Worm (Caenorhabditis elegans): ENCODE measurements around the gene fbxc-33.

The fbxc-33 gene

ce11 chrII:915780-916179 lies 2.3 kb downstream of the fbxc-33 start, which contains the start of gene fbxc-29:
Gene fbxc-29, plus strand, starts transcription at chrII:916080.
- TF ChIP-seq hmg-4 (GFP tag; optimal IDR thresholded peaks at IDR 0.05) = no peak
- no peak for TF ChIP-seq flt-1 (GFP tag; IDR thresholded peaks at IDR 0.05)
- no peak for TF ChIP-seq B0310.2 (tag; optimal IDR thresholded peaks at IDR 0.05)
- TF ChIP-seq aly-1 (tag; optimal IDR thresholded peaks at IDR 0.05) = no peak
- no peak for TF ChIP-seq scrt-1 (GFP tag; IDR thresholded peaks at IDR 0.05)
- TF ChIP-seq pes-1 (GFP tag; IDR thresholded peaks at IDR 0.05) = no peak
- TF ChIP-seq tbx-11 (GFP tag; IDR thresholded peaks at IDR 0.05) = no peak
- TF ChIP-seq ceh-36 (tag; optimal IDR thresholded peaks at IDR 0.05) = no peak
- no peak for TF ChIP-seq ets-7 (tag; optimal IDR thresholded peaks at IDR 0.05)
- no peak for TF ChIP-seq hmbx-1 (tag; optimal IDR thresholded peaks at IDR 0.05)
- TF ChIP-seq tbx-37 (GFP tag; conservative IDR thresholded peaks at IDR 0.05) = no peak
- TF ChIP-seq ceh-13 (GFP tag; optimal IDR thresholded peaks at IDR 0.05) = no peak
- TF ChIP-seq ama-1 (optimal IDR thresholded peaks at IDR 0.05) = no peak
- no peak for TF ChIP-seq tra-4 (tag; optimal IDR thresholded peaks at IDR 0.05)
- no peak for TF ChIP-seq hnd-1 (tag; optimal IDR thresholded peaks at IDR 0.05)
- no peak for TF ChIP-seq F13C5.2 (tag; optimal IDR thresholded peaks at IDR 0.05)
- no peak for TF ChIP-seq sea-1 (GFP tag; conservative IDR thresholded peaks at IDR 0.05)

ce11 chrII:917324-917723 lies 3.9 kb downstream of the fbxc-33 start, which contains the start of gene fbxc-30:
Gene fbxc-30, plus strand, starts transcription at chrII:917624.
- TF ChIP-seq ets-7 (tag; optimal IDR thresholded peaks at IDR 0.05) (no peak), tra-4 (tag; optimal IDR thresholded peaks at IDR 0.05) (no peak), tbx-37 (GFP tag; conservative IDR thresholded peaks at IDR 0.05) (no peak), hmbx-1 (tag; optimal IDR thresholded peaks at IDR 0.05) (no peak), ama-1 (optimal IDR thresholded peaks at IDR 0.05) (no peak), B0310.2 (tag; optimal IDR thresholded peaks at IDR 0.05) (no peak), pes-1 (GFP tag; IDR thresholded peaks at IDR 0.05) (no peak), flt-1 (GFP tag; IDR thresholded peaks at IDR 0.05) (no peak), aly-1 (tag; optimal IDR thresholded peaks at IDR 0.05) (no peak), hnd-1 (tag; optimal IDR thresholded peaks at IDR 0.05) (no peak), sea-1 (GFP tag; conservative IDR thresholded peaks at IDR 0.05) (no peak), tbx-11 (GFP tag; IDR thresholded peaks at IDR 0.05) (no peak), hmg-4 (GFP tag; optimal IDR thresholded peaks at IDR 0.05) (no peak), ceh-36 (tag; optimal IDR thresholded peaks at IDR 0.05) (no peak), scrt-1 (GFP tag; IDR thresholded peaks at IDR 0.05) (no peak), ceh-13 (GFP tag; optimal IDR thresholded peaks at IDR 0.05) (no peak)

- TF ChIP-seq pes-1 (GFP tag; IDR thresholded peaks at IDR 0.05) (no peak), tbx-37 (GFP tag; conservative IDR thresholded peaks at IDR 0.05) (no peak), flt-1 (GFP tag; IDR thresholded peaks at IDR 0.05) (no peak), tra-4 (tag; optimal IDR thresholded peaks at IDR 0.05) (no peak), F13C5.2 (tag; optimal IDR thresholded peaks at IDR 0.05) (no peak), scrt-1 (GFP tag; IDR thresholded peaks at IDR 0.05) (no peak), tbx-11 (GFP tag; IDR thresholded peaks at IDR 0.05) (no peak), ama-1 (optimal IDR thresholded peaks at IDR 0.05) (no peak), sea-1 (GFP tag; conservative IDR thresholded peaks at IDR 0.05) (no peak)
Measured at ce11 chrII:920326-920725, 6.9 kb downstream of the fbxc-33 start.

ce11 chrII:922778-923177 lies 9.3 kb downstream of the fbxc-33 start:
- TF ChIP-seq sea-1 (GFP tag; conservative IDR thresholded peaks at IDR 0.05) (no peak), ceh-13 (GFP tag; optimal IDR thresholded peaks at IDR 0.05) (no peak), ceh-36 (tag; optimal IDR thresholded peaks at IDR 0.05) (no peak), ets-7 (tag; optimal IDR thresholded peaks at IDR 0.05) (no peak), hnd-1 (tag; optimal IDR thresholded peaks at IDR 0.05) (no peak), tra-4 (tag; optimal IDR thresholded peaks at IDR 0.05) (no peak), B0310.2 (tag; optimal IDR thresholded peaks at IDR 0.05) (no peak), scrt-1 (GFP tag; IDR thresholded peaks at IDR 0.05) (no peak), tbx-11 (GFP tag; IDR thresholded peaks at IDR 0.05) (no peak), hmg-4 (GFP tag; optimal IDR thresholded peaks at IDR 0.05) (no peak), tbx-37 (GFP tag; conservative IDR thresholded peaks at IDR 0.05) (no peak), flt-1 (GFP tag; IDR thresholded peaks at IDR 0.05) (no peak), aly-1 (tag; optimal IDR thresholded peaks at IDR 0.05) (no peak), hmbx-1 (tag; optimal IDR thresholded peaks at IDR 0.05) (no peak), pes-1 (GFP tag; IDR thresholded peaks at IDR 0.05) (no peak), F13C5.2 (tag; optimal IDR thresholded peaks at IDR 0.05) (no peak), ama-1 (optimal IDR thresholded peaks at IDR 0.05) (no peak)

ce11 chrII:923521-923920 lies 10.0 kb downstream of the fbxc-33 start, which contains the start of gene fbxc-28:
Gene fbxc-28, plus strand, starts transcription at chrII:923821.
- TF ChIP-seq F13C5.2 (tag; optimal IDR thresholded peaks at IDR 0.05) (no peak), hmbx-1 (tag; optimal IDR thresholded peaks at IDR 0.05) (no peak), ceh-13 (GFP tag; optimal IDR thresholded peaks at IDR 0.05) (no peak), pes-1 (GFP tag; IDR thresholded peaks at IDR 0.05) (no peak), tbx-11 (GFP tag; IDR thresholded peaks at IDR 0.05) (no peak), ets-7 (tag; optimal IDR thresholded peaks at IDR 0.05) (no peak), tbx-37 (GFP tag; conservative IDR thresholded peaks at IDR 0.05) (no peak), aly-1 (tag; optimal IDR thresholded peaks at IDR 0.05) (no peak), B0310.2 (tag; optimal IDR thresholded peaks at IDR 0.05) (no peak), ceh-36 (tag; optimal IDR thresholded peaks at IDR 0.05) (no peak), scrt-1 (GFP tag; IDR thresholded peaks at IDR 0.05) (no peak), tra-4 (tag; optimal IDR thresholded peaks at IDR 0.05) (no peak), sea-1 (GFP tag; conservative IDR thresholded peaks at IDR 0.05) (no peak), hnd-1 (tag; optimal IDR thresholded peaks at IDR 0.05) (no peak), ama-1 (optimal IDR thresholded peaks at IDR 0.05) (no peak), hmg-4 (GFP tag; optimal IDR thresholded peaks at IDR 0.05) (no peak), flt-1 (GFP tag; IDR thresholded peaks at IDR 0.05) (no peak)

- no peak for TF ChIP-seq B0310.2 (tag; optimal IDR thresholded peaks at IDR 0.05)
- TF ChIP-seq ceh-36 (tag; optimal IDR thresholded peaks at IDR 0.05) = no peak
- TF ChIP-seq F13C5.2 (tag; optimal IDR thresholded peaks at IDR 0.05) = no peak
- TF ChIP-seq hmbx-1 (tag; optimal IDR thresholded peaks at IDR 0.05) = no peak
- TF ChIP-seq tra-4 (tag; optimal IDR thresholded peaks at IDR 0.05) = no peak
- no peak for TF ChIP-seq sea-1 (GFP tag; conservative IDR thresholded peaks at IDR 0.05)
- no peak for TF ChIP-seq hnd-1 (tag; optimal IDR thresholded peaks at IDR 0.05)
- TF ChIP-seq aly-1 (tag; optimal IDR thresholded peaks at IDR 0.05) = no peak
- TF ChIP-seq hmg-4 (GFP tag; optimal IDR thresholded peaks at IDR 0.05) = no peak
- no peak for TF ChIP-seq flt-1 (GFP tag; IDR thresholded peaks at IDR 0.05)
- TF ChIP-seq ama-1 (optimal IDR thresholded peaks at IDR 0.05) = no peak
- no peak for TF ChIP-seq pes-1 (GFP tag; IDR thresholded peaks at IDR 0.05)
- TF ChIP-seq scrt-1 (GFP tag; IDR thresholded peaks at IDR 0.05) = no peak
- no peak for TF ChIP-seq ets-7 (tag; optimal IDR thresholded peaks at IDR 0.05)
- no peak for TF ChIP-seq ceh-13 (GFP tag; optimal IDR thresholded peaks at IDR 0.05)
Measured at ce11 chrII:927331-927730, 13.9 kb downstream of the fbxc-33 start, which contains the start of gene R07C3.13. Gene R07C3.13, minus strand, starts transcription at chrII:927431.

Measured in whole organism, early embryonic.